Fruit fly (Drosophila melanogaster) whole organism, adult: ENCODE data around the gene Chro.

Source experiments
- CG11617 ChIP-seq: fragments of 200-800 bp; sonication (Bioruptor generic); optimal IDR thresholded peaks from 2 replicates; lab custom pipeline; 2017; ENCODE audit warnings: mild to moderate bottlenecking, missing biosample characterization, missing genetic modification reagents, missing genetic modification characterization
- CG12768 ChIP-seq: fragments of 200-800 bp; sonication (Bioruptor generic); optimal IDR thresholded peaks from 2 replicates; lab custom pipeline; 2017; ENCODE audit warnings: missing biosample characterization, missing genetic modification characterization, mild to moderate bottlenecking, moderate library complexity, missing genetic modification reagents
- CG14711 ChIP-seq: fragments of 200-800 bp; sonication (Bioruptor generic); optimal IDR thresholded peaks from 2 replicates; lab custom pipeline; 2018; ENCODE audit warnings: missing biosample characterization, mild to moderate bottlenecking, missing genetic modification characterization, moderate library complexity
- CG1620 ChIP-seq: fragments of 200-800 bp; sonication (Bioruptor generic); optimal IDR thresholded peaks from 2 replicates; lab custom pipeline; 2016; ENCODE audit warnings: missing biosample characterization, missing genetic modification characterization
- CG33017 ChIP-seq: fragments of 200-800 bp; sonication (Bioruptor generic); optimal IDR thresholded peaks from 2 replicates; lab custom pipeline; 2018; ENCODE audit warnings: missing biosample characterization, mild to moderate bottlenecking, missing genetic modification characterization, moderate library complexity
- CG5204 ChIP-seq: fragments of 200-800 bp; sonication (Bioruptor generic); optimal IDR thresholded peaks from 2 replicates; lab custom pipeline; 2016; ENCODE audit warnings: missing biosample characterization, missing genetic modification characterization
- CG7045 ChIP-seq: fragments of 200-800 bp; sonication (Bioruptor generic); optimal IDR thresholded peaks from 2 replicates; lab custom pipeline; 2017; ENCODE audit warnings: missing biosample characterization, mild to moderate bottlenecking, missing genetic modification characterization
- CG7101 ChIP-seq: fragments of 200-800 bp; sonication (Bioruptor generic); optimal IDR thresholded peaks from 2 replicates; lab custom pipeline; 2018; ENCODE audit warnings: missing biosample characterization, mild to moderate bottlenecking, missing genetic modification characterization, moderate library complexity
- Clk ChIP-seq: fragments of 200-800 bp; sonication (Bioruptor generic); optimal IDR thresholded peaks from 2 replicates; lab custom pipeline; 2017; ENCODE audit warnings: missing biosample characterization, missing genetic modification characterization
- Crg-1 ChIP-seq: fragments of 200-800 bp; sonication (Bioruptor generic); optimal IDR thresholded peaks from 2 replicates; lab custom pipeline; 2016; ENCODE audit warnings: missing biosample characterization, missing genetic modification characterization
- Hr96 ChIP-seq: fragments of 200-800 bp; sonication (Bioruptor generic); optimal IDR thresholded peaks from 2 replicates; lab custom pipeline; 2016; ENCODE audit warnings: missing biosample characterization, missing genetic modification characterization
- Mnt ChIP-seq: fragments of 200-800 bp; sonication (Bioruptor generic); optimal IDR thresholded peaks from 2 replicates; lab custom pipeline; 2016; ENCODE audit warnings: missing biosample characterization, mild to moderate bottlenecking, missing genetic modification characterization
- bab1 ChIP-seq: fragments of 200-800 bp; sonication (Bioruptor generic); optimal IDR thresholded peaks from 3 replicates; lab custom pipeline; 2019; ENCODE audit warnings: missing biosample characterization, mild to moderate bottlenecking, missing genetic modification characterization, moderate library complexity
- cic ChIP-seq: fragments of 200-800 bp; sonication (Bioruptor generic); optimal IDR thresholded peaks from 2 replicates; lab custom pipeline; 2017; ENCODE audit warnings: missing biosample characterization, mild to moderate bottlenecking, missing genetic modification characterization, moderate library complexity
- cnc ChIP-seq, 2 experiments: fragments of >200 bp; optimal IDR thresholded peaks; 2 replicates each; lab custom pipeline; 2017
- kay ChIP-seq: fragments of 200-800 bp; sonication (Bioruptor generic); peaks from one replicate; lab custom pipeline; 2016; ENCODE audit warnings: missing biosample characterization, missing genetic modification characterization, borderline replicate concordance
- ovo ChIP-seq: fragments of 200-800 bp; sonication (Bioruptor generic); optimal IDR thresholded peaks from 2 replicates; lab custom pipeline; 2016; ENCODE audit warnings: missing biosample characterization, missing genetic modification characterization
- pad ChIP-seq: fragments of 200-800 bp; sonication (Bioruptor generic); optimal IDR thresholded peaks from 3 replicates; lab custom pipeline; 2017; ENCODE audit warnings: missing biosample characterization, missing genetic modification characterization, mild to moderate bottlenecking, moderate library complexity, missing genetic modification reagents
- tj ChIP-seq: fragments of 200-800 bp; sonication (Bioruptor generic); optimal IDR thresholded peaks from 3 replicates; lab custom pipeline; 2017; ENCODE audit warnings: missing biosample characterization, mild to moderate bottlenecking, missing genetic modification characterization, moderate library complexity
- toe ChIP-seq: fragments of 200-800 bp; sonication (Bioruptor generic); optimal IDR thresholded peaks from 2 replicates; lab custom pipeline; 2016; ENCODE audit warnings: missing biosample characterization, missing genetic modification characterization

The Chro gene

DNA sequence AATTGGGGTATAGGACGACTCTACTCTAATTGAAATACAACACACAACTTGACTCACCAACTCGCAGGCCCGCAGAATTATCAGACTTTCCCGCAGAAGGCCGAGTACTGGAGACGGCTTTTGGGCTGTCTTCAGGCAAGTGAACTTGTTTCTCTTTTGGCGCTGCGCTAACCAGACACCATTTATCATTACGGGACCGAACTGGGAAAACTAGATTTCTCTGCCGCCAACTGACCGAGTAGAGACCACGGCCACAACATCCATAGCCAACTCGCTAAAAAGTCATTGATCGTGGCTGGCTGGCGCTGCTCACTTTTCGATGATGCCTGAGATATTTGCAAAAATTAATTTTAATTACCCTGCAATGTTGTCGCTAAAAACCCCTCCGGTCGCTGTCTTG is 29.8 kb downstream of the Chro start:
- no peak for TF ChIP-seq kay (GFP tag; lab: Kevin White, UChicago)
- no peak for TF ChIP-seq cic (GFP tag; lab: Kevin White, UChicago)
- TF ChIP-seq CG14711 (tag; lab: Kevin White, UChicago): no peak
- no peak for TF ChIP-seq CG7101 (tag; lab: Kevin White, UChicago)
- TF ChIP-seq cnc (optimal IDR thresholded peaks at IDR 0.05; lab: Kevin White, UChicago): no peak
- no peak for TF ChIP-seq Crg-1 (GFP tag; lab: Kevin White, UChicago)

- TF ChIP-seq CG33017 (tag; lab: Kevin White, UChicago) (no peak), CG14711 (tag; lab: Kevin White, UChicago) (peak; percentile 11), bab1 (GFP tag; lab: Kevin White, UChicago) (peak; percentile 33), tj (GFP tag; lab: Kevin White, UChicago) (no peak), toe (no peak), cnc (optimal IDR thresholded peaks at IDR 0.05; lab: Kevin White, UChicago) (no peak), CG1620 (GFP tag; lab: Kevin White, UChicago) (no peak), CG7101 (tag; lab: Kevin White, UChicago) (no peak), CG7045 (no peak), CG12768 (GFP tag; lab: Kevin White, UChicago) (no peak)
These were observed 31.1 kb downstream of the Chro start for dm6 chr3L:22847679-22848118.

- TF ChIP-seq Crg-1 (GFP tag; lab: Kevin White, UChicago) (no peak), bab1 (GFP tag; lab: Kevin White, UChicago) (no peak), CG14711 (tag; lab: Kevin White, UChicago) (no peak), kay (GFP tag; lab: Kevin White, UChicago) (no peak), cic (GFP tag; lab: Kevin White, UChicago) (no peak), CG11617 (GFP tag; lab: Kevin White, UChicago) (no peak), toe (no peak), tj (GFP tag; lab: Kevin White, UChicago) (no peak), CG7045 (no peak), Hr96 (GFP tag; lab: Kevin White, UChicago) (no peak), pad (GFP tag; lab: Kevin White, UChicago) (no peak), ovo (no peak), CG12768 (GFP tag; lab: Kevin White, UChicago) (no peak), CG7101 (tag; lab: Kevin White, UChicago) (no peak)
These were observed 35.7 kb downstream of the Chro start for dm6 chr3L:22843094-22843493.

- no peak for TF ChIP-seq CG5204 (GFP tag; lab: Kevin White, UChicago)
- peak; percentile 10 for TF ChIP-seq Mnt (GFP tag; lab: Kevin White, UChicago)
- TF ChIP-seq Clk (GFP tag; lab: Kevin White, UChicago): peak; percentile 50
- TF ChIP-seq Hr96 (GFP tag; lab: Kevin White, UChicago): no peak
- no peak for TF ChIP-seq Crg-1 (GFP tag; lab: Kevin White, UChicago)
- TF ChIP-seq CG33017 (tag; lab: Kevin White, UChicago): no peak
- TF ChIP-seq CG11617 (GFP tag; lab: Kevin White, UChicago): no peak
- peak; percentile 51 for TF ChIP-seq tj (GFP tag; lab: Kevin White, UChicago)
- no peak for TF ChIP-seq CG7101 (tag; lab: Kevin White, UChicago)
- no peak for TF ChIP-seq kay (GFP tag; lab: Kevin White, UChicago)
- no peak for TF ChIP-seq CG1620 (GFP tag; lab: Kevin White, UChicago)
- TF ChIP-seq CG7045: peak; percentile 11
- TF ChIP-seq CG12768 (GFP tag; lab: Kevin White, UChicago): no peak
- peak; percentile 48 for TF ChIP-seq cic (GFP tag; lab: Kevin White, UChicago)
- TF ChIP-seq pad (GFP tag; lab: Kevin White, UChicago): peak; percentile 18
- TF ChIP-seq bab1 (GFP tag; lab: Kevin White, UChicago): no peak
- no peak for TF ChIP-seq CG14711 (tag; lab: Kevin White, UChicago)
- no peak for TF ChIP-seq cnc (optimal IDR thresholded peaks at IDR 0.05; lab: Kevin White, UChicago)
- no peak for TF ChIP-seq ovo
- TF ChIP-seq toe: no peak
These were observed 39.0 kb downstream of the Chro start for dm6 chr3L:22839726-22840228.

dm6 chr3L:22839243-22839642 is 39.5 kb downstream of the Chro start:
- no peak for TF ChIP-seq Clk (GFP tag; lab: Kevin White, UChicago)
- no peak for TF ChIP-seq toe
- TF ChIP-seq Mnt (GFP tag; lab: Kevin White, UChicago): no peak
- no peak for TF ChIP-seq CG7045
- no peak for TF ChIP-seq cic (GFP tag; lab: Kevin White, UChicago)
- no peak for TF ChIP-seq ovo
- no peak for TF ChIP-seq CG14711 (tag; lab: Kevin White, UChicago)
- TF ChIP-seq CG12768 (GFP tag; lab: Kevin White, UChicago): no peak
- TF ChIP-seq CG33017 (tag; lab: Kevin White, UChicago): no peak
- no peak for TF ChIP-seq tj (GFP tag; lab: Kevin White, UChicago)
- no peak for TF ChIP-seq CG7101 (tag; lab: Kevin White, UChicago)
- TF ChIP-seq CG1620 (GFP tag; lab: Kevin White, UChicago): no peak
- no peak for TF ChIP-seq CG5204 (GFP tag; lab: Kevin White, UChicago)
- no peak for TF ChIP-seq Crg-1 (GFP tag; lab: Kevin White, UChicago)
- TF ChIP-seq pad (GFP tag; lab: Kevin White, UChicago): no peak
- no peak for TF ChIP-seq kay (GFP tag; lab: Kevin White, UChicago)
- no peak for TF ChIP-seq bab1 (GFP tag; lab: Kevin White, UChicago)
- TF ChIP-seq Hr96 (GFP tag; lab: Kevin White, UChicago): no peak
- no peak for TF ChIP-seq CG11617 (GFP tag; lab: Kevin White, UChicago)
- TF ChIP-seq cnc (optimal IDR thresholded peaks at IDR 0.05; lab: Kevin White, UChicago): no peak
